Worm (Caenorhabditis elegans): ENCODE measurements around the gene pbo-5.

DNA sequence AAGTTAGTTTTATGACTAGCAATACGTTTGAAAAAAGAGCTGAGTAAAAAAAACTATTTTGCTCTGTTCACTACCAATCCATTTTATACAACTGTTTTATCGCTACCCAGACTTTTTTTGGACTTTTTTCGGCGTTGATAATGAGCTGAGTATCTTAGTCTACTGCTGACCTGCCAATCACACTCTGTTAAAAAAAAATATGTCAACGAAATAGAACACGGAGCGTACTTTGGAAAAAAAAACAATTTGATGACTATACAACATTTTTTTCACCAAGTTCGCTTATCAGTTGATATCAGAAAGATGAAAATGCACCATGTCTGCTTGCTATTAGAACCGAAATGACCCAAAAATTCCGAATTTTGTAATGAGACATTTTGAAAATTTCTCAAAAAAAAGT lies 5.5 kb upstream of the pbo-5 start:
- TF ChIP-seq hmg-1.2 (GFP tag; IDR thresholded peaks at IDR 0.05) (no peak), snpc-4 (GFP tag; optimal IDR thresholded peaks at IDR 0.05) (no peak), snpc-4 (tag; optimal IDR thresholded peaks at IDR 0.05) (no peak)

All from whole organism, young adult.